In the genomic region with DNA sequence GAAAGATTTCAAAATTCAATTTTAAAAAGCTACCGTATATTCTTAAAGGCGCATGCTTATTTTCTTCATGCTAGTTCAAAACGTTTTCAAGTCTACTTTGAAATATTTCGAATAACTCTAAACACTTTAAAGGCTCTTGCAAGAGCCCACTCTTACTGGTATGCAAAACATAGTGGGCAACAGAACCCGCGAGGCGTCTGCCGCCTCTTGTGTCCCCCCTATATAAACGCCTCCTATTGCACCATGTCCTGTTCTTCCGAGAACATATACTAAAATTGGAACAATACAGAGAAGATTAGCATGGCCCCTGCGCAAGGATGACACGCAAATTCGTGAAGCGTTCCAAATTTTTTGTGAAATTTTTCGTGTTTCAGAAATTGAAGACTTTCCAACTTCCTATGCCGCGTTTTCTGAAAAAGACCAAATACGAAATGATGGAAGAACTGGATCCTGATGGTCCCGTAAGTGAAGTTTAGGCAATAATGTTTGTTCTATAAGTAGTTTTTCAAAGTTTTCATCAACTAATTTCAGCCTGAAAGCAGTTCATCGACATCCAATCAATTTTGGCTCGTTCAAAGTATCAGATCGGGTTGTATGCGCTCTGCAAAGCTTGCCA, we compare ENCODE assay signal across 5 worm cellular contexts.
A peak's percentile ranks its signal among the peaks of the same experiment; 100 is the strongest.
TF ChIP-seq lines count a peak whose summit lies in the region.

No protein-coding gene starts in this region.

TF ChIP-seq in whole organism, L1 larva, 84 proteins besides CTCF, POLR2A, EP300 and RAD21:
- peak; percentile 91 for TF ChIP-seq snpc-4 (tag; optimal IDR thresholded peaks at IDR 0.05; lab: Kevin White, UChicago)
- no peak for TF ChIP-seq nhr-11 (tag; optimal IDR thresholded peaks at IDR 0.05; lab: Kevin White, UChicago)
- no peak for TF ChIP-seq nhr-85 (tag; lab: Kevin White, UChicago)
- TF ChIP-seq ztf-4 (tag; optimal IDR thresholded peaks at IDR 0.05; lab: Kevin White, UChicago), result no peak
TF ChIP-seq in whole organism, L1 larva: peak in this region for 1.

TF ChIP-seq in whole organism, L3 larva, 47 proteins besides CTCF, POLR2A, EP300 and RAD21:
- TF ChIP-seq aly-2 (tag; optimal IDR thresholded peaks at IDR 0.05; lab: Kevin White, UChicago), result no peak
- TF ChIP-seq snpc-4 (tag; optimal IDR thresholded peaks at IDR 0.05; lab: Kevin White, UChicago), result peak; percentile 84
- no peak for TF ChIP-seq fkh-2 (tag; optimal IDR thresholded peaks at IDR 0.05; lab: Kevin White, UChicago)
- no peak for TF ChIP-seq nhr-77 (tag; optimal IDR thresholded peaks at IDR 0.05; lab: Kevin White, UChicago)
- TF ChIP-seq ztf-11 (tag; optimal IDR thresholded peaks at IDR 0.05; lab: Kevin White, UChicago), result no peak
- TF ChIP-seq lin-15B (tag; optimal IDR thresholded peaks at IDR 0.05; lab: Kevin White, UChicago), result no peak
- TF ChIP-seq mdl-1 (tag; optimal IDR thresholded peaks at IDR 0.05; lab: Kevin White, UChicago), result no peak
- TF ChIP-seq daf-12 (tag; optimal IDR thresholded peaks at IDR 0.05; lab: Kevin White, UChicago), result no peak

TF ChIP-seq in whole organism, early embryonic, 17 proteins besides CTCF, POLR2A, EP300 and RAD21:
- peak; percentile 62 for TF ChIP-seq pes-1 (GFP tag; IDR thresholded peaks at IDR 0.05; lab: Robert Waterston, UW)
- no peak for TF ChIP-seq ceh-36 (tag; optimal IDR thresholded peaks at IDR 0.05; lab: Kevin White, UChicago)
- peak; percentile 44; the same call in 1 of the 2 replicates for TF ChIP-seq flt-1 (GFP tag; IDR thresholded peaks at IDR 0.05; lab: Robert Waterston, UW)

TF ChIP-seq in whole organism, midembryonic, 9 proteins besides CTCF, POLR2A, EP300 and RAD21:
- no peak for TF ChIP-seq ztf-23 (GFP tag; IDR thresholded peaks at IDR 0.05; lab: Robert Waterston, UW)
- TF ChIP-seq ztf-29 (GFP tag; IDR thresholded peaks at IDR 0.05; lab: Robert Waterston, UW), result 0 out of 2 replicates have a peak, but pooled peaks have one; percentile 17
- TF ChIP-seq flt-1 (GFP tag; IDR thresholded peaks at IDR 0.05; lab: Robert Waterston, UW), result 0 out of 2 replicates have a peak, but pooled peaks have one; percentile 49

TF ChIP-seq in whole organism, young adult, 124 proteins besides CTCF, POLR2A, EP300 and RAD21 (continues in another document):
- TF ChIP-seq nhr-90 (tag; optimal IDR thresholded peaks at IDR 0.05; lab: Kevin White, UChicago) (no peak), tlf-1 (GFP tag; optimal IDR thresholded peaks at IDR 0.05; lab: Kevin White, UChicago) (no peak), nhr-179 (tag; optimal IDR thresholded peaks at IDR 0.05; lab: Kevin White, UChicago) (no peak), F57C9.4 (tag; optimal IDR thresholded peaks at IDR 0.05; lab: Kevin White, UChicago) (no peak), xnd-1 (tag; optimal IDR thresholded peaks at IDR 0.05; lab: Kevin White, UChicago) (peak; percentile 32), F10E7.11 (tag; optimal IDR thresholded peaks at IDR 0.05; lab: Kevin White, UChicago) (no peak), ceh-91 (GFP tag; IDR thresholded peaks at IDR 0.05; lab: Robert Waterston, UW) (no peak), lsl-1 (GFP tag; optimal IDR thresholded peaks at IDR 0.05; lab: Kevin White, UChicago) (peak; percentile 7), D2030.7 (GFP tag; IDR thresholded peaks at IDR 0.05; lab: Robert Waterston, UW) (peak; percentile 56; the same call in 1 of the 2 replicates), zim-3 (tag; optimal IDR thresholded peaks at IDR 0.05; lab: Kevin White, UChicago) (no peak), lag-1 (GFP tag; IDR thresholded peaks at IDR 0.05; lab: Robert Waterston, UW) (no peak), him-1 (tag; optimal IDR thresholded peaks at IDR 0.05; lab: Kevin White, UChicago) (peak; percentile 85), repo-1 (tag; optimal IDR thresholded peaks at IDR 0.05; lab: Kevin White, UChicago) (no peak), madf-8 (GFP tag; conservative IDR thresholded peaks at IDR 0.05; lab: Robert Waterston, UW) (peak; percentile 54), nfya-1 (tag; optimal IDR thresholded peaks at IDR 0.05; lab: Kevin White, UChicago; ENCODE audit: borderline replicate concordance, insufficient read depth) (no peak), F49E8.2 (tag; optimal IDR thresholded peaks at IDR 0.05; lab: Kevin White, UChicago; ENCODE audit: insufficient read depth) (no peak), tbp1 (GFP tag; optimal IDR thresholded peaks at IDR 0.05; lab: Kevin White, UChicago) (peak; percentile 79), hmg-20 (GFP tag; IDR thresholded peaks at IDR 0.05; lab: Robert Waterston, UW) (0 out of 2 replicates have a peak, but pooled peaks have one; percentile 67), T07F8.4 (tag; optimal IDR thresholded peaks at IDR 0.05; lab: Kevin White, UChicago) (no peak), madf-10 (tag; optimal IDR thresholded peaks at IDR 0.05; lab: Kevin White, UChicago) (no peak), ztf-3 (GFP tag; optimal IDR thresholded peaks at IDR 0.05; lab: Kevin White, UChicago) (no peak), C06A6.2 (GFP tag; conservative IDR thresholded peaks at IDR 0.05; lab: Robert Waterston, UW) (no peak), F52B5.7 (tag; optimal IDR thresholded peaks at IDR 0.05; lab: Kevin White, UChicago) (no peak), mes-4 (tag; optimal IDR thresholded peaks at IDR 0.05; lab: Kevin White, UChicago) (no peak), rec-8 (tag; optimal IDR thresholded peaks at IDR 0.05; lab: Kevin White, UChicago) (no peak), bed-2 (GFP tag; IDR thresholded peaks at IDR 0.05; lab: Robert Waterston, UW) (no peak), tbx-9 (tag; optimal IDR thresholded peaks at IDR 0.05; lab: Kevin White, UChicago; ENCODE audit: borderline replicate concordance) (no peak), attf-6 (GFP tag; IDR thresholded peaks at IDR 0.05; lab: Robert Waterston, UW) (0 out of 2 replicates have a peak, but pooled peaks have one; percentile 31), ccch-3 (GFP tag; optimal IDR thresholded peaks at IDR 0.05; lab: Kevin White, UChicago) (no peak), akir-1 (GFP tag; optimal IDR thresholded peaks at IDR 0.05; lab: Kevin White, UChicago) (no peak), F23B12.7 (tag; optimal IDR thresholded peaks at IDR 0.05; lab: Kevin White, UChicago; ENCODE audit: insufficient read depth) (no peak), snpc-1.1 (tag; optimal IDR thresholded peaks at IDR 0.05; lab: Kevin White, UChicago; ENCODE audit: insufficient read depth) (peak; percentile 90), ceh-40 (GFP tag; IDR thresholded peaks at IDR 0.05; lab: Robert Waterston, UW) (no peak), rcor-1 (GFP tag; IDR thresholded peaks at IDR 0.05; lab: Robert Waterston, UW) (peak; percentile 71), let-607 (tag; optimal IDR thresholded peaks at IDR 0.05; lab: Kevin White, UChicago) (no peak), ama-1 (optimal IDR thresholded peaks at IDR 0.05; lab: Kevin White, UChicago) (no peak), ama-1 (GFP tag; optimal IDR thresholded peaks at IDR 0.05; lab: Kevin White, UChicago) (no peak), K11D2.4 (GFP tag; IDR thresholded peaks at IDR 0.05; lab: Robert Waterston, UW) (no peak), nfyb-1 (GFP tag; IDR thresholded peaks at IDR 0.05; lab: Robert Waterston, UW) (no peak), mxl-1 (tag; optimal IDR thresholded peaks at IDR 0.05; lab: Kevin White, UChicago) (peak; percentile 32), K12H6.12 (tag; optimal IDR thresholded peaks at IDR 0.05; lab: Kevin White, UChicago) (no peak), dpl-1 (GFP tag; optimal IDR thresholded peaks at IDR 0.05; lab: Kevin White, UChicago) (no peak), athp-1 (tag; optimal IDR thresholded peaks at IDR 0.05; lab: Kevin White, UChicago) (no peak), zfh-2 (GFP tag; conservative IDR thresholded peaks at IDR 0.05; lab: Robert Waterston, UW) (no peak), bed-1 (GFP tag; IDR thresholded peaks at IDR 0.05; lab: Robert Waterston, UW) (no peak), nhr-27 (tag; optimal IDR thresholded peaks at IDR 0.05; lab: Kevin White, UChicago) (no peak), ztf-26 (tag; optimal IDR thresholded peaks at IDR 0.05; lab: Kevin White, UChicago) (no peak), mel-28 (tag; optimal IDR thresholded peaks at IDR 0.05; lab: Kevin White, UChicago; ENCODE audit: borderline replicate concordance) (no peak), hmg-1.2 (GFP tag; IDR thresholded peaks at IDR 0.05; lab: Robert Waterston, UW) (peak; percentile 98), chd-7 (tag; optimal IDR thresholded peaks at IDR 0.05; lab: Kevin White, UChicago) (no peak), egl-18 (GFP tag; IDR thresholded peaks at IDR 0.05; lab: Robert Waterston, UW) (0 out of 2 replicates have a peak, but pooled peaks have one; percentile 43), snpc-1.3 (tag; optimal IDR thresholded peaks at IDR 0.05; lab: Kevin White, UChicago; ENCODE audit: insufficient read depth) (no peak), ekl-4 (GFP tag; IDR thresholded peaks at IDR 0.05; lab: Robert Waterston, UW) (peak; percentile 38; the same call in 1 of the 2 replicates), B0336.3 (GFP tag; IDR thresholded peaks at IDR 0.05; lab: Robert Waterston, UW) (no peak), hlh-12 (tag; optimal IDR thresholded peaks at IDR 0.05; lab: Kevin White, UChicago) (no peak), ceh-79 (tag; optimal IDR thresholded peaks at IDR 0.05; lab: Kevin White, UChicago) (no peak), cebp-1 (GFP tag; IDR thresholded peaks at IDR 0.05; lab: Robert Waterston, UW) (no peak), cebp-1 (tag; optimal IDR thresholded peaks at IDR 0.05; lab: Kevin White, UChicago) (no peak), F57A8.1 (GFP tag; optimal IDR thresholded peaks at IDR 0.05; lab: Kevin White, UChicago) (no peak), ztf-28 (GFP tag; IDR thresholded peaks at IDR 0.05; lab: Robert Waterston, UW) (no peak), snpc-3.4 (tag; optimal IDR thresholded peaks at IDR 0.05; lab: Kevin White, UChicago) (peak; percentile 86), lin-40 (tag; optimal IDR thresholded peaks at IDR 0.05; lab: Kevin White, UChicago) (no peak), fkh-3 (tag; optimal IDR thresholded peaks at IDR 0.05; lab: Kevin White, UChicago) (no peak), die-1 (tag; optimal IDR thresholded peaks at IDR 0.05; lab: Kevin White, UChicago) (no peak), lir-1 (GFP tag; conservative IDR thresholded peaks at IDR 0.05; lab: Robert Waterston, UW) (no peak), Y79H2A.3 (GFP tag; conservative IDR thresholded peaks at IDR 0.05; lab: Robert Waterston, UW) (no peak), lin-35 (GFP tag; optimal IDR thresholded peaks at IDR 0.05; lab: Kevin White, UChicago) (no peak)
